Worm (Caenorhabditis elegans) whole organism, mixed stage, embryonic: ENCODE measurements around the gene atrn-1.

ENCODE experiments used
- blmp-1 ChIP-seq: fragments of 150-350 bp; optimal IDR thresholded peaks from 2 replicates; lab custom pipeline; 2014; ENCODE audit warnings: missing biosample characterization, missing genetic modification characterization
- flh-1 ChIP-seq: fragments of 200-800 bp; sonication (Bioruptor generic); optimal IDR thresholded peaks from 2 replicates; lab custom pipeline; 2018; ENCODE audit warnings: mild to moderate bottlenecking, missing genetic modification characterization, moderate library complexity, missing compliant biosample characterization
- lin-13 ChIP-seq: fragments of 150-350 bp; optimal IDR thresholded peaks from 2 replicates; lab custom pipeline; 2014; ENCODE audit warnings: missing biosample characterization, missing genetic modification characterization
- mep-1 ChIP-seq: fragments of 150-350 bp; optimal IDR thresholded peaks from 2 replicates; lab custom pipeline; 2017; ENCODE audit warnings: missing biosample characterization, missing genetic modification reagents, missing genetic modification characterization, inconsistent platforms
- mls-2 ChIP-seq: sonication (generic microtip); optimal IDR thresholded peaks from 2 replicates; lab custom pipeline; 2016; ENCODE audit warnings: mild to moderate bottlenecking, missing genetic modification characterization, moderate library complexity, missing compliant biosample characterization
- nhr-12 ChIP-seq: fragments of 150-350 bp; optimal IDR thresholded peaks from 2 replicates; lab custom pipeline; 2014; ENCODE audit warnings: missing biosample characterization, missing genetic modification characterization
- nhr-76 ChIP-seq: sonication (generic microtip); optimal IDR thresholded peaks from 2 replicates; lab custom pipeline; 2017; ENCODE audit warnings: missing biosample characterization, missing genetic modification characterization
- snpc-4 ChIP-seq: fragments of 150-350 bp; optimal IDR thresholded peaks from 2 replicates; lab custom pipeline; 2014; ENCODE audit warnings: missing biosample characterization, missing genetic modification characterization
- sptf-1 ChIP-seq: sonication (generic microtip); optimal IDR thresholded peaks from 2 replicates; lab custom pipeline; 2017; ENCODE audit warnings: mild to moderate bottlenecking, missing genetic modification characterization, moderate library complexity, missing compliant biosample characterization
- unc-120 ChIP-seq: sonication (generic microtip); optimal IDR thresholded peaks from 2 replicates; lab custom pipeline; 2017; ENCODE audit warnings: missing genetic modification characterization, missing compliant biosample characterization; ENCODE audit not compliant: poor library complexity, severe bottlenecking
- unc-62 ChIP-seq: fragments of 150-350 bp; optimal IDR thresholded peaks from 2 replicates; lab custom pipeline; 2014; ENCODE audit warnings: missing biosample characterization, missing genetic modification reagents, missing genetic modification characterization
- zip-8 ChIP-seq: fragments of 150-350 bp; optimal IDR thresholded peaks from 2 replicates; lab custom pipeline; 2014; ENCODE audit warnings: missing biosample characterization, missing genetic modification characterization
- ztf-11 ChIP-seq: fragments of 150-350 bp; optimal IDR thresholded peaks from 2 replicates; lab custom pipeline; 2014; ENCODE audit warnings: missing biosample characterization, missing genetic modification characterization

DNA sequence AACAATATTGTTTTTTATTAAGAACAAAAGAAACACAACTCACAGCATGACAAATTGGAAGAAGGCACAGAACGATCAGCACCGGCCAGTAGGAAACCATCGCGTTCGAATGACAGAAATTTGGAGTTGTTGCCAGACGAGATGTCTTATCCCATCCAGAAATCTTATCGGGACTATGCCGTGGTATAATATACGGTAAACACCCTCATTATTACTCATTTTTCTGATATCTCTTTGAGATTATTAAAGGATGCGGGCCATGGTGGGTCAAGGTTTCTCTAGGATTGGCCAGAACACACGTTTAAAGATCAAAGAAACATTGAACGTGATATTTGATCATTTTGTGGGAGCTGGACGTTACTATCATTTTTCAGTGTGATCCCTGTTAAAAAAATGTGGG, 11.5 kb upstream of the atrn-1 start, which contains the start of gene hch-1:
- TF ChIP-seq snpc-4 (tag; lab: Kevin White, UChicago) = no peak
- no peak for TF ChIP-seq ztf-11 (tag; lab: Kevin White, UChicago)
- no peak for TF ChIP-seq nhr-12 (tag; lab: Kevin White, UChicago)
- TF ChIP-seq mls-2 = no peak
- no peak for TF ChIP-seq sptf-1 (tag; lab: Kevin White, UChicago)
- no peak for TF ChIP-seq nhr-76 (tag; lab: Kevin White, UChicago)
- no peak for TF ChIP-seq mep-1 (tag; lab: Kevin White, UChicago)
- no peak for TF ChIP-seq flh-1
- no peak for TF ChIP-seq unc-120
- TF ChIP-seq blmp-1 = no peak
- TF ChIP-seq zip-8 (tag; lab: Kevin White, UChicago) = no peak
- no peak for TF ChIP-seq unc-62 (GFP tag; lab: Kevin White, UChicago)
- TF ChIP-seq lin-13 (tag; lab: Kevin White, UChicago) = no peak
